Worm (Caenorhabditis elegans) whole organism, dauer: ENCODE data around the gene rgs-3.

Experiments
- unc-62 ChIP-seq: sonication (generic microtip); optimal IDR thresholded peaks from 2 replicates; lab custom pipeline; 2017; ENCODE audit warnings: missing biosample characterization, missing genetic modification reagents, missing genetic modification characterization

The rgs-3 gene

DNA sequence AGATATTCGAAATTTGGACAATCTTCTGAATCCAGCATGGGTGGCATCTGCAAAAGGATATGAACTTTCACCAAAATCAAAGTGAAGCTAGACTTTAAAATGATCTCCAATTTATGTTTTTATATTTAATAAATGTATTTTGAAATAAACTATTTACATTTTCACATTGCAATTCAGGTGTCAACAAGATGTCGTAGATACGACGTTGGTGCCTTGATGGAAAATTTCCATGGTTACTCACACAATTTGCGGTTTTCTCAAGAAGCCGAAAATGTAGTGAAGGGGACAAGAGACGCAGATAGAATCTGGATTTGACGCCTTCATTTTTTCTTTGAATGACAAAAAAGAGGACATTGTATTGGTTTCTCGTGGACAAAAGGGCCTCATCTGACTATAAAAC lies at the start of gene rgs-3:
Gene rgs-3, plus strand, starts transcription at position 301 of the 400 bp plus-strand sequence.
- no peak for TF ChIP-seq unc-62

DNA sequence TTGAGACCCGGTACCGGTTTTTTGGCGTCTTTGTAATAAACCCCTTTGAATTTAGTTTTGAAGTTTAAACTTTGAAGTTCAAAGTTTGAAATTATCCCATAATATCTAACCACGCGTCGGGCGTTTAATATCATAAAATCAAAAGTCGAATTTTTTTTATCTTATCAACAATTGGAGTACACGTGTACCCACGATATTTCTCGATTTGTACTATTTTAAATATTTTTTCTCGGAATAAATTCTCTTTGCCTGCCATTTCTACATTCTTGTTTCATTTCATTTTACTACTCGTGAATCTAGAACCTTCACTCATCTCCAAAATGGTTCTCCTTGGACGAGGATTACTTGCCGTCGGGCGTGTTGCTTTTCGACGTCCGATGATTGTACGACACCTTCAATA lies 49.5 kb upstream of the rgs-3 start, which contains the start of gene gldc-1:
Gene gldc-1, plus strand, starts transcription at position 301 of the 400 bp plus-strand sequence.
- TF ChIP-seq unc-62 = no peak

DNA sequence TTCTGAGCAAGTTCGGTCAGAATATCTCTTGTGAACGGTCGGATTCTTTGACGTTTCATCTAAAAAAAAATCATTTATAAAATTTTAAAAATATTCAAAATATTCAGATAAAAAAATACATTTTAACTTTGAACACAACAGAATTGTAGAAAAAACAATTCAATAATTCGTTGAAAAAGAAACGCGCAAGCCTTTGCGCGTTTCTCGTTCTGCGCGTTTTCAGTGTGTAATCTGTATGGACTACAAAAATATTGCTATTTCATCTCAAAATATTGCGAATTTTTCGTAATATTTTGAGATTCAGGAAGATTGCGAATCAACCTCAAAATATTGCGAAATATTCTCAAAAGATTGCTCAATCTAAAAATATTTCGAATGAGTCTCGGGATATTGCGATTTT lies 43.7 kb upstream of the rgs-3 start, which contains the start of gene R12C12.7:
Gene R12C12.7, minus strand, starts transcription at position 59 of the 400 bp plus-strand sequence.
- no peak for TF ChIP-seq unc-62

DNA sequence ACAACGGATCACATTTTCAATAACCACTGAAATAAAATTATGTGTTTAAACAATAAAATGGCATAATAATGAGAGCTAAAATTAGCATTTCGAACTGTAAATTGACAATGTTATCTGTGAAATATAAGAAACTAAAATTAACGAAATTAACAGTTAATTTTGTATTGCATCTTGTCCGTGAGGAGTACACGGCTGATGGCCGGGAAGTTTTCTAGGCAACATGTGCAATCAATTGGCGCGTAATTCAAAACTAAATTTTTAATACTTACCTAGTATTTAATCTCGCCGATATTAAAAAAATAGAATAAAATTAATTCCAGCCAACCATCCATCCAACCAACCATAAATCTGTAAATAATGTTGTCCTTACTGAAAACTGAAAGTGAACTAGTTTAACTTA lies 38.1 kb upstream of the rgs-3 start:
- TF ChIP-seq unc-62 = no peak

DNA sequence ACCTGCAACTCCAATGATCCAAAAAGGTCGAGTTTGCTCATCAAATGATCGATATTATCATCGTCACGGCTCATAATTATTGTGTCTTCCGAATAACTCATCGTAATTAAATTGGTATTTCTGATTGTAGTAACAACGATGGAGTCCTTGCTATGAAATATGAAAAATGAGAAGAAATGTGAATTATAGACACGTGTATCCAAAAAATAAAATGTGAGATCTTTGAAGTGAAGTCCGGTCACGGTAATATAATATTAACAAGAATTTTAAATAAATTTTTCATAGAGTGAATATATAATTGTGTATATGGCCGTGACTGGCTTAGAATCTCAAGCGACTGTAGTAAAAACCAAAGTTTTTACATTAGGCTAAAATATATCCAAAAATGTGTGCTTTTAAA lies 32.5 kb upstream of the rgs-3 start, which contains the start of gene H12I13.1:
Gene H12I13.1, minus strand, starts transcription at position 101 of the 400 bp plus-strand sequence.
- TF ChIP-seq unc-62 = no peak

DNA sequence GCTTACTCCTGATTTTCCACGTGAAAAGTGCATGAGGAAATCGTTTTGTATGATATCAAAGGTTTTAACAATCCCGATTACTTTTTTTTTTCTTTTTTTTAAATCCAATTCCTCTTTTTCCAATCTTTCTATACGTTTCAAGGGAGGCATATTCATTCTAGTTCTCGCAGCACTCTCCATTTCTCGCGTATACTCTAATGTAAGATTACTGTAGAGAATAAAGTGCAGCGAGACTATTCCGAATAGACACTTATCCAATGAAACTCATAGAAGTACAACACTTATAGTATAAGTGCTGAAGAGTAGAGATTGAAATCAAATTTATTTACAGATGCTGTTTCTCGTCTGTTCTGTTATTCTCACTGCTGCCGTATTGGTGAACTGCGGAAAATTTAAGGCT lies 22.0 kb upstream of the rgs-3 start, which contains the start of gene H12I13.6:
Gene H12I13.6, plus strand, starts transcription at position 301 of the 400 bp plus-strand sequence.
- no peak for TF ChIP-seq unc-62

DNA sequence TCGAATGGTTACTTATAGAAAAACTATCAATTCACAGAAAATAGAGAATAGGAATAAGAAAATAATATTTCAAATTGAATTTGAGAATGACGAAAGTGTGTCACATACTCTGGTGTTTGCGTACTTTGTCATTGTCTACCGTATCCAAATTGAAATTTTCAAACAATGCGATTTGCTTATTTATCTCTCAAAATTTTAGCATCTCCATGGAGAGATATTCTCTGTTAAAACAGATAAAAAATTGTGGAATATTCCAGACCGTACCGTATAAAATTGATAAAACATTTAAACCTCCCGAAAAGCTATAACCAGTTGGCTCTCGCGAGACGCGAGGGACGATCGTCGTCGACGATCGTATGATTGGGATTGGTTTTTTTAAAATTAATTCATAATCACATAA lies 18.9 kb upstream of the rgs-3 start, which contains the start of gene fbf-1:
Gene fbf-1, minus strand, starts transcription at position 101 of the 400 bp plus-strand sequence.
- TF ChIP-seq unc-62 = no peak

DNA sequence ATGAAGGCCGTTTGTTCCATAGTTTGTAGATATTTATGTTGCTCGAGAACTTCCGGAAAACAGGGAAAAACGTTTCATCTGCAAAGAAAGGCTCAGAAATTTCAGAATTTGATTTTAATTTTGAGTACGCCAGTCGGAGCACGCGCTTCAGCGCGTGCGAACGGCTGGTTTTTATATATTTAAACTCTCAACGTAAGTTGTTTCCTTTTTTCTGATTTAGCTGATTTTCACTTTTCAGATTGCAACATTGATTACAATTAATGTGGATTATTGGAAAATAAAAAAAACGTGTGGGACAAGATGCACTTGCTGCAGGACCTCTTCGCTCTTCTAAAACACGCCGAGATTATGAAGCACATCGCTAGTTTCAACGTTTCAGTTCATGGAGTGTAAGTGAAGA lies 17.0 kb upstream of the rgs-3 start, which contains the start of gene F21H12.3:
Gene F21H12.3, plus strand, starts transcription at position 301 of the 400 bp plus-strand sequence.
- TF ChIP-seq unc-62 = no peak

DNA sequence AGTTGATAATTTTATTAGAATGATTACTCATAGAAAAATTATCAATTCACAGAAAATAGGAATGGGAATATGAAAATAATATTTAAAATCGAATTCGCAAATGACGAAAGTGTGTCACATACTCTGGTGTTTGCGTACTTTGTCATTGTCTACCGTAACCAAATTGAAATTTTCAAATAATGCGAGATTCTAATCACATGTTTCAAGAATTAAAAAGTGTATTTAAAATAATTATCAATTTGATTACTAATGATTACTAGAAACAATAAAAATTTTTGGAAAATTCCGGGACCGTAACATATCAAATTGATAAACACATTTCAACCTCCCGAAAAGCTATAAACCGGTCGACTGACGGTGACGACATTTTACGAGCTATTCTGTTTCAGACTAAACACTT lies 8.2 kb upstream of the rgs-3 start, which contains the start of the genes fbf-2 and nspg-3:
Gene fbf-2, minus strand, starts transcription at position 101 of the 400 bp plus-strand sequence.
Gene nspg-3, plus strand, starts transcription at position 388 of the 400 bp plus-strand sequence.
- no peak for TF ChIP-seq unc-62

DNA sequence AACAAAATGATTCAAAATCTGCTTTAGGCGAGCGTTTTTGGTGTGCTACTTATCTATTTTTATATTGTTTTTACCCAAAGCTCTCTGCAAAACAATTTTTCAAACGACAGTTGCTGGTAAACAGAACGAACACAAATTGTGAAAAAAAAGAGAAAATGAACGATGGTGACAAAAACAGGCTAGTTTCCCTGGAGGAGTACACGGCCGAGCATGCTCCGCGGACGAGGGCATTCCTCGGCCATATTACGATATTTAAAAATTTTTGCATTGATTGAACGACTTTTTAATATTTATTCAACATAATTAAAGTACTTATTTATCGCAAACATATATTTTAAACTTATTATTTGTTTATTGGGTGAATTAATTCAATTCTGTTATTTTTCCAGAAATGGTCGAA lies 2.2 kb upstream of the rgs-3 start, which contains the start of the genes tpp-2 and rbbp-5:
Gene tpp-2, minus strand, starts transcription at position 157 of the 400 bp plus-strand sequence.
Gene rbbp-5, plus strand, starts transcription at position 390 of the 400 bp plus-strand sequence.
- TF ChIP-seq unc-62 = no peak

DNA sequence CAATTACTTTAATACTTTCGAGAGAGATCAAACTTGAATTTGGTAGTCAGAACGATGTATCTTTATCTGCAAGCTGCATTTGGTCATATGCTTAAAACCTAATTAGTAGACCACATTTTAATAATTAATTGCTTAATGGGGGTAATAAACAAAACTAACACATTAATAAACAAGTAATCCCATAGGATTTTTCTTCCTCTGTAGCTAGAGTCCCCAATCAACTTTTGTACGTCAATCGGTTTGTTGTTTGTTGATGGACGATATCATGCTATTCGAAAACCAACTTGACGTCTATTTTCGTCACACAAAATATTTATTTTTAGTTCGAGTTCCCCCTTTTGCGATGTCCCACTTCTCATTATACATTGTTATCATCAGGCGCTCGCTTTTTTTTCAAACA lies 1.9 kb downstream of the rgs-3 start:
- TF ChIP-seq unc-62 = no peak

DNA sequence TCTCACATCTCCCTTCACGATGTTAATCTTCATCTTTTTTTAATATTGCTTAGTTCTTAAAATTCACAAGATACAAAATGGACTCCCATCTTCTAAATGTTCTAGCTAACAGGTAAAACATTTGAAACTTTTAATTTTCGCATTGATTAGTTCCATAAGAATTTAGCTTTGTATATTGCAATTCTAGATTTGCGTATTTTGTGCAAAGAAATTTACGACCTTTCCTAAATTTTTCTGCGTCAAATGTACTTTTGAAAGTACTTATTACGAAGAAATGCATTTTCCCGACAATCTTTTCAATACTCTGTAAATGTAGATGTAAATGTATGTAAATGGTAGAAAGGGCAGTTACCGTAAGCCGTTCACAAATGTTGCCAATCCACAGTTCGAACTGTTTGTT lies 4.4 kb downstream of the rgs-3 start:
- TF ChIP-seq unc-62 = no peak

DNA sequence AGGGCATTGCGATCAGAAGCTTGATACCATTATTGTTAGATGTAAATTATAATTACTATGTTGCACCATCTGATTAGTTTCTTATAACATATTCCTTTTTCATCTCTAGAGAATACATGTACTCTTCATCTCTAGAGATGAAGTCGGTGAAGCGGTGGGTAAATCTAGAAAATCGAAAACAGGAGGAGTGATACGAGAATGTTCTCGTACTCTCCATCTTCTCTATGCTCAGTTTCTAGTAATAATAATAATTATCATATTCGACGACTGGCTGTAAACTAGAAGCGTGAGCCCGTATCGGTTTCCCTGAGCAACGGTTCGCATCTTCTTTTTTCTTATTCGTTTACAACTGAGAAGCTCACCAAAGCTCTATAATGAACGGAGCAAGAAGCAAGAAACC lies 8.2 kb downstream of the rgs-3 start:
- TF ChIP-seq unc-62 = no peak

DNA sequence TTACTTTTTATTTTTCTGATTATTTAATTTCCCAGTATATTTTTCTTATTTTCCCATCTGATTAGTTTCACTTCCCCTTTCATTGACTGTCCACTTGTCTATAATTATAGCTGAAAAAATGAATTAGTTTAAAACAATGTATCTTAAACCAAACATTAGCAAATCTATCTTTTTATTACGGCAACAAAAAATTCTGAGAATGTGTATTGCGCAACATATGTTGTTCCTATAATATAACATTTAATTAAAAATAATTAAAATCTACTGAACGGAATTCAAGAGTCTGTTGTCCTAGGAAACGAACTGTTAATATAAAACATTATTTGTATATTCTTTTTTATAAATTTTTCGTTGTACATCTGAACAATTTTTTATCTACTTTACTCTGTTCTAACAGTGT lies 10.4 kb downstream of the rgs-3 start:
- TF ChIP-seq unc-62 = no peak

DNA sequence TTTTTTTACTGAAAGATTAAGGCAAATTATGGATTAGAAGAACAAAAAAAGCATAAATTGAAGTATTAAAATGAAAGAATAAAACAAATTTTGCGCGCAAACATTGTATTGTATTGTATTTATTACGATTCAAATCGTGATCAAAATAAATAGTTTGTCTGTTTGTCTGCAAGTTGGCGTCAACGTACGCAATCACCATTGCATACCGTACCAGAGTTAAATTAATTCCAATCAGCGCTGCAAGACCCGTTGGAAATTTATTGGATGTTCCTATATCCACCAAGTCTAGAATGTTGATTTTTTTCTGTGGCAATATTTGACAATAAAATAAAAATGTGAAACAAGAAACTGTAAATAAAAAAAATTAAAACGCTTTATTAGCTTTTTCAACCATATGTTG lies 13.6 kb downstream of the rgs-3 start, which contains the start of gene heri-1:
Gene heri-1, minus strand, starts transcription at position 8 of the 400 bp plus-strand sequence.
- no peak for TF ChIP-seq unc-62

DNA sequence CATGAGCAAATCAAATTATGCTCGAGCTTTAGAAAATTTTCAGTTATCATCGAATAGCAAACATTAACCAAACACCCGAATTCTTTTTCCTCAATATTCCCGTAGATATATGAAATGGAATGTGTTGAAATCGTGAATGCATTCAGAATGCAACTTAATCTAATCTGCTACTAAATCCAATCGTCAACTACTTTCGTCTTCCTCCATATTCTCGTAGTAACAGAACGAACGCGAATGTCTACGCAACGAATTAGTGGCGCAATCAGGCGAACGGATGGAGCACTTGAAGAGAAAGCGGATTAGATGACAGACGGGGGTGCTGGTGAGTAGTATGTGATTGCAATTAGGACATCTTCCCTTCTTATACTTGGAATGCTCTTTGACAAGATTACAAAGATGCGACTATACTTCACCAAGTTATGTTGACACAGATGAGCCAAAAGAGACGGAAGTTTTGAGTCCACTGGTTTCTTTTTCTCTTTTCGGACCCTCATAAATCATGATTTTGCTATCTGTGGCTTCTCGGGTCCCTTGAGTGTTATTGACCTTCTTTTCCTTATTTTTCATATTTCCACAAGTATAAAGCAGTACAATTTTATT lies 14.3 kb downstream of the rgs-3 start:
- TF ChIP-seq unc-62 = no peak

DNA sequence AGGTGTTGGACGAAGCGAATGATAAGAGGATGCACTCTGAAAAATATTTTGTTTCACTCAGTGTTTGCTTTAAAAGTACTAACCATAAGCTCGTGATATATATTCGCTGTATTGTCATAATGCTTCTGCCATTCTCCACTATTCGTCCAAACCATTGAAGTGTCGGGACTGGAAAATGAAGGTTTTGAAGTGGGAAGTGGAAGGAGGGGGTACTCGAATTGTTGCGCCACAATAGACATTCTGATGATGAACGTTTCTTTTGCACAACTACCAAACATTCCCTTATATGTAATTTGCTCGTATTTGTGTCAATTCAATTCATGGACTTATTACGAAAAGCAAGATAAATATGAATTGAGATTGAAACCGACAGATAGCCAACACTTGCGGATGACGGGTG lies 15.7 kb downstream of the rgs-3 start:
- TF ChIP-seq unc-62 = no peak

DNA sequence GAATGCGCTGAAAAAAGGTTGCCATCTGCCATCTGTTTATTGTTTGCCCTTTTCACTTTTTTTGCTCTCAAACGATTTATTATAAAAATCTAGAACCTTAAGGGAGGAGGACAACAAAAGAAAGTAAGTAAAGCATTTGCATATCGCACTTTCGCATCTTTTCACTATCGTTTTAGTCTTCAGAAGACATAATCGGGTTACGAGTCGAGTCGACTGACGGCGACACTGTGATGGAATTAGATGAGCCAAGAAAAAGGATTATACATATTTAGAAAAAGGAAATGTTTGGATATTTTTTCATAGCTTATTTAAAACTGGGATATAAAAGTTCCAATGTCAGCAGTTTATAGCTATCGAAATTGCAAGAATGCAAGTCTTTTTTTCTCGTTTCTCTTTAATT lies 17.1 kb downstream of the rgs-3 start:
- TF ChIP-seq unc-62 = no peak
